Worm (Caenorhabditis elegans): ENCODE data around the gene vha-5.

- TF ChIP-seq lin-13 (GFP tag; optimal IDR thresholded peaks at IDR 0.05) (no peak), ama-1 (optimal IDR thresholded peaks at IDR 0.05) (no peak), unc-130 (GFP tag; optimal IDR thresholded peaks at IDR 0.05) (no peak), ceh-44 (GFP tag; IDR thresholded peaks at IDR 0.05) (no peak), nhr-237 (tag; optimal IDR thresholded peaks at IDR 0.05) (no peak), lim-7 (GFP tag; IDR thresholded peaks at IDR 0.05) (no peak), T20F7.1 (GFP tag; optimal IDR thresholded peaks at IDR 0.05) (no peak), mdl-1 (tag; optimal IDR thresholded peaks at IDR 0.05) (no peak), saeg-2 (GFP tag; IDR thresholded peaks at IDR 0.05) (no peak), nhr-76 (tag; optimal IDR thresholded peaks at IDR 0.05) (no peak), nhr-6 (tag; optimal IDR thresholded peaks at IDR 0.05) (no peak), nhr-102 (tag; optimal IDR thresholded peaks at IDR 0.05) (no peak), ztf-11 (tag; optimal IDR thresholded peaks at IDR 0.05) (no peak), nhr-111 (GFP tag; optimal IDR thresholded peaks at IDR 0.05) (no peak)
Observed at ce11 chrIV:8273334-8273733, 30.4 kb upstream of the vha-5 start.
